Worm (Caenorhabditis elegans) whole organism, young adult: Measurements from ENCODE around the gene cyy-1.

Source experiments
- B0019.2 ChIP-seq: fragments of 200-800 bp; sonication (Bioruptor generic); conservative IDR thresholded peaks from 2 replicates; pipeline ENCODE4 v1.3.6; 2022; ENCODE audit warnings: missing genetic modification reagents, missing genetic modification characterization, missing compliant biosample characterization
- B0261.1 ChIP-seq: sonication (generic microtip); optimal IDR thresholded peaks from 2 replicates; lab custom pipeline; 2016; ENCODE audit warnings: mild to moderate bottlenecking, missing genetic modification characterization, moderate library complexity, missing compliant biosample characterization
- B0336.3 ChIP-seq: fragments of 200-800 bp; sonication (Bioruptor generic); IDR thresholded peaks from 2 replicates; pipeline ENCODE4 v1.3.6; 2022; ENCODE audit warnings: missing genetic modification characterization, missing compliant biosample characterization
- D2030.7 ChIP-seq: fragments of 200-800 bp; sonication (Bioruptor generic); IDR thresholded peaks from 2 replicates; pipeline ENCODE4 v1.3.6; 2022; ENCODE audit warnings: missing genetic modification reagents, missing genetic modification characterization, missing compliant biosample characterization
- F23B12.7 ChIP-seq: sonication (generic microtip); optimal IDR thresholded peaks from 2 replicates; lab custom pipeline; 2017; ENCODE audit warnings: missing genetic modification characterization, mild to moderate bottlenecking, missing compliant biosample characterization, antibody characterized with exemption, moderate library complexity; ENCODE audit not compliant: insufficient read depth
- F49E8.2 ChIP-seq: sonication (generic microtip); optimal IDR thresholded peaks from 3 replicates; lab custom pipeline; 2017; ENCODE audit warnings: missing genetic modification characterization, mild to moderate bottlenecking, missing compliant biosample characterization, antibody characterized with exemption, moderate library complexity; ENCODE audit not compliant: insufficient read depth
- K12H6.12 ChIP-seq: fragments of 200-800 bp; sonication (Bioruptor generic); optimal IDR thresholded peaks from 2 replicates; lab custom pipeline; 2018; ENCODE audit warnings: mild to moderate bottlenecking, missing genetic modification characterization, missing compliant biosample characterization
- T07F8.4 ChIP-seq: sonication (generic microtip); optimal IDR thresholded peaks from 2 replicates; lab custom pipeline; 2016; ENCODE audit warnings: mild to moderate bottlenecking, missing genetic modification characterization, moderate library complexity, missing compliant biosample characterization
- Y53G8AR.9 ChIP-seq: fragments of 200-800 bp; sonication (Bioruptor generic); conservative IDR thresholded peaks from 2 replicates; pipeline ENCODE4 v1.3.6; 2022; ENCODE audit warnings: missing genetic modification reagents, missing genetic modification characterization, missing compliant biosample characterization
- Y95B8A.8 ChIP-seq: fragments of 200-800 bp; sonication (Bioruptor generic); IDR thresholded peaks from 2 replicates; pipeline ENCODE4 v1.3.6; 2022; ENCODE audit warnings: missing genetic modification reagents, missing genetic modification characterization, missing compliant biosample characterization
- attf-3 ChIP-seq: fragments of 200-800 bp; sonication (Bioruptor generic); conservative IDR thresholded peaks from 2 replicates; pipeline ENCODE4 v1.3.6; 2022; ENCODE audit warnings: missing genetic modification reagents, missing genetic modification characterization, missing compliant biosample characterization
- attf-5 ChIP-seq: fragments of 200-800 bp; sonication (Bioruptor generic); optimal IDR thresholded peaks from 2 replicates; lab custom pipeline; 2018; ENCODE audit warnings: mild to moderate bottlenecking, missing genetic modification characterization, missing compliant biosample characterization
- attf-6 ChIP-seq: fragments of 200-800 bp; sonication (Bioruptor generic); IDR thresholded peaks from 2 replicates; pipeline ENCODE4 v1.3.6; 2022; ENCODE audit warnings: missing genetic modification reagents, missing genetic modification characterization, missing compliant biosample characterization
- cebp-1 ChIP-seq, 2 experiments: fragments of 200-800 bp in 1 of 2; sonication (Bioruptor generic) in 1 of 2; sonication (generic microtip) in 1 of 2; IDR thresholded peaks in 1 of 2; optimal IDR thresholded peaks in 1 of 2; 2 replicates each; pipeline versions ENCODE4 v1.3.6 to Lab custom; 2017 to 2022; ENCODE audit warnings: missing compliant biosample characterization in 2 of 2, missing genetic modification characterization in 2 of 2, mild to moderate bottlenecking in 1 of 2, missing genetic modification reagents in 1 of 2, moderate library complexity in 1 of 2
- cebp-2 ChIP-seq: fragments of 200-800 bp; sonication (Bioruptor generic); IDR thresholded peaks from 2 replicates; pipeline ENCODE4 v1.3.6; 2022; ENCODE audit warnings: missing genetic modification characterization, missing compliant biosample characterization
- ceh-58 ChIP-seq: fragments of 200-800 bp; sonication (Bioruptor generic); IDR thresholded peaks from 2 replicates; pipeline ENCODE4 v1.3.6; 2022; ENCODE audit warnings: missing genetic modification characterization, missing compliant biosample characterization
- ceh-79 ChIP-seq: sonication (generic microtip); optimal IDR thresholded peaks from 2 replicates; lab custom pipeline; 2017; ENCODE audit warnings: mild to moderate bottlenecking, missing genetic modification characterization, missing compliant biosample characterization
- dox-1 ChIP-seq: fragments of 200-800 bp; sonication (Bioruptor generic); IDR thresholded peaks from 2 replicates; pipeline ENCODE4 v1.3.6; 2022; ENCODE audit warnings: missing genetic modification reagents, missing genetic modification characterization, missing compliant biosample characterization
- dpff-1 ChIP-seq: sonication (generic microtip); optimal IDR thresholded peaks from 2 replicates; lab custom pipeline; 2017; ENCODE audit warnings: mild to moderate bottlenecking, missing genetic modification characterization, missing compliant biosample characterization
- efl-1 ChIP-seq: fragments of 150-350 bp; optimal IDR thresholded peaks from 2 replicates; lab custom pipeline; 2014; ENCODE audit warnings: missing biosample characterization, missing genetic modification reagents, missing genetic modification characterization
- egrh-3 ChIP-seq: fragments of 200-800 bp; sonication (Bioruptor generic); IDR thresholded peaks from 2 replicates; pipeline ENCODE4 v1.3.6; 2022; ENCODE audit warnings: missing genetic modification reagents, missing genetic modification characterization, missing compliant biosample characterization
- ekl-4 ChIP-seq: fragments of 200-800 bp; sonication (Bioruptor generic); IDR thresholded peaks from 2 replicates; pipeline ENCODE4 v1.3.6; 2022; ENCODE audit warnings: missing genetic modification reagents, missing genetic modification characterization, missing compliant biosample characterization
- gei-17 ChIP-seq: fragments of 200-800 bp; sonication (Bioruptor generic); optimal IDR thresholded peaks from 2 replicates; lab custom pipeline; 2018; ENCODE audit warnings: mild to moderate bottlenecking, missing genetic modification characterization, missing compliant biosample characterization
- hlh-12 ChIP-seq: sonication (generic microtip); optimal IDR thresholded peaks from 2 replicates; lab custom pipeline; 2016; ENCODE audit warnings: missing genetic modification characterization, missing compliant biosample characterization
- hmg-1.2 ChIP-seq: fragments of 200-800 bp; sonication (Bioruptor generic); IDR thresholded peaks from 2 replicates; pipeline ENCODE4 v1.3.6; 2022; ENCODE audit warnings: missing genetic modification reagents, missing genetic modification characterization, missing compliant biosample characterization
- hmg-20 ChIP-seq: fragments of 200-800 bp; sonication (Bioruptor generic); IDR thresholded peaks from 2 replicates; pipeline ENCODE4 v1.3.6; 2022; ENCODE audit warnings: missing genetic modification reagents, missing genetic modification characterization, missing compliant biosample characterization
- hrde-1 ChIP-seq: sonication (generic microtip); optimal IDR thresholded peaks from 2 replicates; lab custom pipeline; 2016; ENCODE audit warnings: missing genetic modification characterization, mild to moderate bottlenecking, missing compliant biosample characterization, moderate library complexity, missing genotype, missing genetic modification reagents, borderline replicate concordance
- hsf-1 ChIP-seq: fragments of 200-800 bp; sonication (Bioruptor generic); IDR thresholded peaks from 2 replicates; pipeline ENCODE4 v1.3.6; 2022; ENCODE audit warnings: missing genetic modification reagents, missing genetic modification characterization, missing compliant biosample characterization
- lin-54 ChIP-seq: fragments of 200-800 bp; sonication (Bioruptor generic); optimal IDR thresholded peaks from 2 replicates; lab custom pipeline; 2018; ENCODE audit warnings: mild to moderate bottlenecking, missing genetic modification characterization, missing compliant biosample characterization
- lir-1 ChIP-seq: fragments of 200-800 bp; sonication (Bioruptor generic); conservative IDR thresholded peaks from 2 replicates; pipeline ENCODE4 v1.3.6; 2022; ENCODE audit warnings: missing genetic modification reagents, missing genetic modification characterization, missing compliant biosample characterization
- madf-3 ChIP-seq: fragments of 200-800 bp; sonication (Bioruptor generic); IDR thresholded peaks from 2 replicates; pipeline ENCODE4 v1.3.6; 2022; ENCODE audit warnings: missing genetic modification reagents, missing genetic modification characterization, missing compliant biosample characterization
- madf-6 ChIP-seq: fragments of 200-800 bp; sonication (Bioruptor generic); IDR thresholded peaks from 2 replicates; pipeline ENCODE4 v1.3.6; 2022; ENCODE audit warnings: missing genetic modification reagents, missing genetic modification characterization, missing compliant biosample characterization
- mel-28 ChIP-seq: sonication (generic microtip); optimal IDR thresholded peaks from 2 replicates; lab custom pipeline; 2016; ENCODE audit warnings: borderline replicate concordance, mild to moderate bottlenecking, missing genetic modification characterization, missing compliant biosample characterization
- repo-1 ChIP-seq: sonication (generic microtip); optimal IDR thresholded peaks from 2 replicates; lab custom pipeline; 2017; ENCODE audit warnings: mild to moderate bottlenecking, missing genetic modification characterization, missing compliant biosample characterization
- snpc-1.3 ChIP-seq: sonication (generic microtip); optimal IDR thresholded peaks from 2 replicates; lab custom pipeline; 2017; ENCODE audit warnings: missing genetic modification characterization, mild to moderate bottlenecking, missing compliant biosample characterization, antibody characterized with exemption, moderate library complexity, missing genotype, missing genetic modification reagents; ENCODE audit not compliant: insufficient read depth
- snpc-4 ChIP-seq, 5 experiments: fragments of 150-350 bp in 1 of 5; sonication (generic microtip) in 4 of 5; optimal IDR thresholded peaks; 2 replicates each; lab custom pipeline; 2014 to 2018; ENCODE audit warnings: missing genetic modification characterization in 5 of 5, missing biosample characterization in 3 of 5, antibody characterized with exemption in 2 of 5, mild to moderate bottlenecking in 2 of 5, missing compliant biosample characterization in 2 of 5, missing genotype in 2 of 5, moderate library complexity in 2 of 5, missing genetic modification reagents in 1 of 5
- sptf-2 ChIP-seq: fragments of 200-800 bp; sonication (Bioruptor generic); optimal IDR thresholded peaks from 2 replicates; lab custom pipeline; 2018; ENCODE audit warnings: mild to moderate bottlenecking, missing genetic modification characterization, missing compliant biosample characterization
- tbp1 ChIP-seq: fragments of 200-800 bp; sonication (Bioruptor generic); optimal IDR thresholded peaks from 2 replicates; lab custom pipeline; 2018; ENCODE audit warnings: mild to moderate bottlenecking, missing genetic modification characterization, missing compliant biosample characterization
- tlf-1 ChIP-seq: fragments of 200-800 bp; sonication (Bioruptor generic); optimal IDR thresholded peaks from 2 replicates; lab custom pipeline; 2018; ENCODE audit warnings: mild to moderate bottlenecking, missing genetic modification characterization, missing compliant biosample characterization
- ztf-18 ChIP-seq: sonication (generic microtip); optimal IDR thresholded peaks from 2 replicates; lab custom pipeline; 2016; ENCODE audit warnings: missing genotype, mild to moderate bottlenecking, missing genetic modification characterization, missing compliant biosample characterization
- ztf-25 ChIP-seq: fragments of 200-800 bp; sonication (Bioruptor generic); IDR thresholded peaks from 2 replicates; pipeline ENCODE4 v1.3.6; 2022; ENCODE audit warnings: missing genetic modification reagents, missing genetic modification characterization, missing compliant biosample characterization
- ztf-3 ChIP-seq: fragments of 200-800 bp; sonication (Bioruptor generic); optimal IDR thresholded peaks from 2 replicates; lab custom pipeline; 2018; ENCODE audit warnings: mild to moderate bottlenecking, missing genetic modification characterization, missing compliant biosample characterization

cyy-1 gene

DNA sequence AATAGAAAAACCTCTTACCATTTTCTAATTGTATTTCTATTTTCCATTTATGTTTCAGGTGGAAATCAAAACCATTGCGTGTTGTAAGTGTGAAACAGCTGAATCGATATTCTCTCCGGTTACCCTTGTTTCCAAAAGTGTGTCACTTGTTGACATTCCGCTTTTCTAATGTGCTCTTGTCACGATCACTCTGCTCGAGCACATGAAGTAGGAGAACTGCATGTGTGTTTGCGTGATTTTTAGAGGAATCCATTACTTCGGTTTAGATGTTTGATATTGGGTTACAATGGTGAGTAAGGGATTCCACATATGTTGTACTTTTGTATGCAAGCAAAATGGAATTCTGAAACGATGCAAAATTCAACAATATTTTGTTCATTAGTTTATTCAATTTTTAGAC, 44.8 kb downstream of the cyy-1 start:
- TF ChIP-seq ztf-3 (GFP tag; lab: Kevin White, UChicago) (no peak), hsf-1 (GFP tag; lab: Robert Waterston, UW) (peak; percentile 52; the same call in 1 of the 2 replicates), T07F8.4 (tag; lab: Kevin White, UChicago) (no peak), hrde-1 (peak; percentile 39), cebp-1 (GFP tag; IDR thresholded peaks at IDR 0.05; lab: Robert Waterston, UW) (no peak), cebp-1 (tag; optimal IDR thresholded peaks at IDR 0.05; lab: Kevin White, UChicago) (no peak), dox-1 (no peak), attf-5 (no peak), D2030.7 (GFP tag; lab: Robert Waterston, UW) (no peak), ztf-18 (tag; lab: Kevin White, UChicago) (no peak), repo-1 (tag; lab: Kevin White, UChicago) (peak; percentile 39), attf-6 (peak; percentile 28; the same call in 1 of the 2 replicates), gei-17 (no peak), Y53G8AR.9 (no peak), Y95B8A.8 (GFP tag; lab: Robert Waterston, UW) (no peak), sptf-2 (no peak), lir-1 (GFP tag; lab: Robert Waterston, UW) (no peak), tlf-1 (no peak), madf-6 (peak; percentile 21; the same call in 1 of the 2 replicates), B0019.2 (GFP tag; lab: Robert Waterston, UW) (no peak)

- TF ChIP-seq B0261.1 (tag; lab: Kevin White, UChicago) = no peak
- TF ChIP-seq hlh-12 (tag; lab: Kevin White, UChicago) = no peak
- TF ChIP-seq snpc-1.3 = no peak
- TF ChIP-seq B0336.3 (GFP tag; lab: Robert Waterston, UW) = no peak
- peak; percentile 54; the same call in 1 of the 2 replicates for TF ChIP-seq hmg-1.2 (GFP tag; lab: Robert Waterston, UW)
- TF ChIP-seq Y95B8A.8 (GFP tag; lab: Robert Waterston, UW) = no peak
- TF ChIP-seq snpc-4 (GFP tag; optimal IDR thresholded peaks at IDR 0.05; lab: Kevin White, UChicago) = no peak
- no peak for TF ChIP-seq snpc-4 (tag; optimal IDR thresholded peaks at IDR 0.05; lab: Kevin White, UChicago)
Observed at ce11 chrIII:8451181-8451580, 45.5 kb downstream of the cyy-1 start.

DNA sequence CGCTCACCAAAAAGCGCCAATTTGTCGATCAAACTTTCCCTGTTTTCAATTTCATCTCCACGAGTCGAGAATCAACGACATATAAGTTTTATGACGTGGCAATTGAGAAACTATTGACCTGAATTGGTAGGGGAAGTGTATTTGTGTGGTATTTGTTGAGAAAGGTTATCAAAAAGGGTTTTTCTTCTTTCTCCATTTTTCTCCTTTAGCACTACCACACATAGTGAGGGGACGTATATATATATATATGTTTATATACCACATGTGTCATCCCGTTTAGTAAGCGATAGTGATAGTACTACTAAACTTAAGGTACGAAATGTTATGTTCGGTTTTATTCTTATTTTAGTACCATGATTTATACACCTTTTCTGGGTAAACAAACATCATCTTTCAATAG, 51.9 kb downstream of the cyy-1 start:
- no peak for TF ChIP-seq F49E8.2 (tag; lab: Kevin White, UChicago)
- TF ChIP-seq F23B12.7 = no peak
- no peak for TF ChIP-seq efl-1 (GFP tag; lab: Kevin White, UChicago)
- no peak for TF ChIP-seq dpff-1 (tag; lab: Kevin White, UChicago)
- no peak for TF ChIP-seq egrh-3 (GFP tag; lab: Robert Waterston, UW)
- TF ChIP-seq lin-54 (GFP tag; lab: Kevin White, UChicago) = no peak
- TF ChIP-seq attf-3 (GFP tag; lab: Robert Waterston, UW) = no peak
- TF ChIP-seq ztf-25 (GFP tag; lab: Robert Waterston, UW) = no peak
- no peak for TF ChIP-seq ceh-58 (GFP tag; lab: Robert Waterston, UW)
- no peak for TF ChIP-seq K12H6.12 (tag; lab: Kevin White, UChicago)
- no peak for TF ChIP-seq hmg-20 (GFP tag; lab: Robert Waterston, UW)
- no peak for TF ChIP-seq ceh-79 (tag; lab: Kevin White, UChicago)
- no peak for TF ChIP-seq cebp-2 (GFP tag; lab: Robert Waterston, UW)
- no peak for TF ChIP-seq ekl-4 (GFP tag; lab: Robert Waterston, UW)
- no peak for TF ChIP-seq attf-6
- no peak for TF ChIP-seq madf-3 (GFP tag; lab: Robert Waterston, UW)
- no peak for TF ChIP-seq tbp1 (GFP tag; lab: Kevin White, UChicago)
- no peak for TF ChIP-seq mel-28
- TF ChIP-seq, all 124 proteins: peak for 0
